Worm (Caenorhabditis elegans): ENCODE measurements around the gene fbxb-24.

DNA sequence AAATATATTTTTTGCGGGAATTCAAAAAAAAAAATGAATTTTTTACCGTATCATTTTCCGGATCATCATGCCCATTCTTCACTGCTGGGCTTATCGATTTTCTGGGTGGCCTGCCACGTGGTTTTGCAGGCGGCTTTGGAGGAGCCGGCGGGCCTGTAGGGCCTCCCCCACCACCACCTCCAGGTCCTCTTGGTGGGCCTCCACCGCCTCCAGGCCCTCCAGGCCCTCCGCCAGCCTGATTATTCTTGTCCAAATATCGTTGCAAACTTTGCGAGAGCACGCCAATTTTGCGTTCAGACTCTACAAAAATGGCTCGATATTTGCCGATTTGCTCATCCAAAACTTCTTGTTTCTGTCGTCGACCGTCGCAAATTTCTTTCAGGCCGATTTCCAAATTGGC, 42.4 kb downstream of the fbxb-24 start:
- TF ChIP-seq sox-4 (tag; optimal IDR thresholded peaks at IDR 0.05) (no peak), unc-3 (GFP tag; conservative IDR thresholded peaks at IDR 0.05) (no peak), unc-3 (tag; optimal IDR thresholded peaks at IDR 0.05) (no peak), ama-1 (optimal IDR thresholded peaks at IDR 0.05) (no peak), unc-86 (tag; optimal IDR thresholded peaks at IDR 0.05) (no peak), eyg-1 (tag; optimal IDR thresholded peaks at IDR 0.05) (no peak), pha-4 (tag; optimal IDR thresholded peaks at IDR 0.05) (no peak), tbx-7 (tag; optimal IDR thresholded peaks at IDR 0.05) (no peak), K09A11.1 (tag; optimal IDR thresholded peaks at IDR 0.05; ENCODE audit: insufficient read depth) (no peak), unc-55 (GFP tag; optimal IDR thresholded peaks at IDR 0.05) (no peak), pag-3 (tag; optimal IDR thresholded peaks at IDR 0.05; ENCODE audit: borderline replicate concordance) (no peak), T23F11.4 (GFP tag; optimal IDR thresholded peaks at IDR 0.05) (no peak), zip-5 (tag; optimal IDR thresholded peaks at IDR 0.05) (no peak)

All from whole organism, late embryonic.